Worm (Caenorhabditis elegans) whole organism, L1 larva: Measurements from ENCODE around the gene Y48G9A.7.

Experiments used
- C16A3.4 ChIP-seq: fragments of 150-350 bp; optimal IDR thresholded peaks from 2 replicates; lab custom pipeline; 2014; ENCODE audit warnings: missing biosample characterization, missing genetic modification characterization
- F16B12.6 ChIP-seq: fragments of 150-350 bp; optimal IDR thresholded peaks from 2 replicates; lab custom pipeline; 2014; ENCODE audit warnings: missing biosample characterization, missing genetic modification characterization
- blmp-1 ChIP-seq: fragments of 150-350 bp; optimal IDR thresholded peaks from 2 replicates; lab custom pipeline; 2014; ENCODE audit warnings: missing biosample characterization, missing genetic modification characterization
- ceh-63 ChIP-seq: fragments of 200-800 bp; sonication (Bioruptor generic); optimal IDR thresholded peaks from 2 replicates; lab custom pipeline; 2018; ENCODE audit warnings: mild to moderate bottlenecking, missing genetic modification characterization, missing compliant biosample characterization
- dpl-1 ChIP-seq, 3 experiments: fragments of 150-350 bp in 2 of 3; sonication (generic microtip) in 1 of 3; optimal IDR thresholded peaks; 2 replicates each; lab custom pipeline; 2014 to 2017; ENCODE audit warnings: missing biosample characterization in 3 of 3, missing genetic modification characterization in 3 of 3, missing genetic modification reagents in 3 of 3
- efl-1 ChIP-seq, 4 experiments: fragments of 150-350 bp; optimal IDR thresholded peaks in 3 of 4; peaks in 1 of 4; 1 replicate in 1 of 4; 2 replicates in 3 of 4; lab custom pipeline; 2014; ENCODE audit warnings: missing biosample characterization in 2 of 4, missing genetic modification characterization in 2 of 4, missing genetic modification reagents in 2 of 4
- egl-13 ChIP-seq: sonication (generic microtip); optimal IDR thresholded peaks from 2 replicates; lab custom pipeline; 2016; ENCODE audit warnings: missing genotype, missing genetic modification reagents, missing genetic modification characterization, missing compliant biosample characterization
- elt-2 ChIP-seq: sonication (generic microtip); optimal IDR thresholded peaks from 2 replicates; lab custom pipeline; 2016; ENCODE audit warnings: missing genetic modification characterization, mild to moderate bottlenecking, inconsistent platforms, missing compliant biosample characterization, missing genetic modification reagents
- elt-3 ChIP-seq, 6 experiments: fragments of 150-350 bp in 1 of 6; sonication (generic microtip); optimal IDR thresholded peaks; 2 replicates each; lab custom pipeline; 2017 to 2018; ENCODE audit warnings: missing biosample characterization in 6 of 6, missing genetic modification characterization in 6 of 6, inconsistent platforms in 1 of 6
- ets-5 ChIP-seq: fragments of 200-800 bp; sonication (Bioruptor generic); IDR thresholded peaks from 2 replicates; pipeline ENCODE4 v1.3.6; 2022; ENCODE audit warnings: missing genetic modification characterization, missing compliant biosample characterization
- fkh-10 ChIP-seq: sonication (generic microtip); optimal IDR thresholded peaks from 2 replicates; lab custom pipeline; 2017; ENCODE audit warnings: missing biosample characterization, missing genetic modification reagents, missing genetic modification characterization
- irx-1 ChIP-seq: sonication (generic microtip); optimal IDR thresholded peaks from 2 replicates; lab custom pipeline; 2016; ENCODE audit warnings: missing genetic modification characterization, missing compliant biosample characterization
- lin-14 ChIP-seq: fragments of 200-800 bp; sonication (Bioruptor generic); optimal IDR thresholded peaks from 2 replicates; lab custom pipeline; 2018; ENCODE audit warnings: mild to moderate bottlenecking, missing genetic modification characterization, moderate library complexity, missing compliant biosample characterization
- lin-35 ChIP-seq, 2 experiments: fragments of 150-350 bp; optimal IDR thresholded peaks; 2 replicates each; lab custom pipeline; 2014; ENCODE audit warnings: missing biosample characterization in 2 of 2, missing genetic modification characterization in 2 of 2, missing genetic modification reagents in 2 of 2
- lir-3 ChIP-seq: sonication (generic microtip); optimal IDR thresholded peaks from 2 replicates; lab custom pipeline; 2016; ENCODE audit warnings: mild to moderate bottlenecking, missing genetic modification characterization, moderate library complexity, missing compliant biosample characterization; ENCODE audit not compliant: poor library complexity
- lsy-2 ChIP-seq, 2 experiments: fragments of 150-350 bp; optimal IDR thresholded peaks; 2 replicates each; lab custom pipeline; 2014; ENCODE audit warnings: missing biosample characterization in 2 of 2, missing genetic modification characterization in 2 of 2
- mdl-1 ChIP-seq, 2 experiments: fragments of 150-350 bp; optimal IDR thresholded peaks; 2 replicates each; lab custom pipeline; 2014 to 2017; ENCODE audit warnings: missing biosample characterization in 2 of 2, missing genetic modification characterization in 2 of 2, inconsistent platforms in 1 of 2
- mep-1 ChIP-seq: fragments of 150-350 bp; optimal IDR thresholded peaks from 2 replicates; lab custom pipeline; 2014; ENCODE audit warnings: missing biosample characterization, missing genetic modification characterization
- nhr-11 ChIP-seq: fragments of 150-350 bp; optimal IDR thresholded peaks from 2 replicates; lab custom pipeline; 2014; ENCODE audit warnings: missing biosample characterization, missing genetic modification characterization
- nhr-12 ChIP-seq: sonication (generic microtip); optimal IDR thresholded peaks from 2 replicates; lab custom pipeline; 2017; ENCODE audit warnings: missing biosample characterization, missing genetic modification characterization
- nhr-20 ChIP-seq: sonication (generic microtip); optimal IDR thresholded peaks from 2 replicates; lab custom pipeline; 2016; ENCODE audit warnings: mild to moderate bottlenecking, missing genetic modification characterization, missing compliant biosample characterization
- nhr-77 ChIP-seq: fragments of 150-350 bp; optimal IDR thresholded peaks from 2 replicates; lab custom pipeline; 2014; ENCODE audit warnings: missing biosample characterization, missing genetic modification characterization
- nhr-85 ChIP-seq: sonication (generic microtip); peaks from one replicate; lab custom pipeline; 2016; ENCODE audit warnings: missing genetic modification characterization, inconsistent platforms, missing compliant biosample characterization
- nhr-90 ChIP-seq: sonication (generic microtip); optimal IDR thresholded peaks from 2 replicates; lab custom pipeline; 2016; ENCODE audit warnings: mild to moderate bottlenecking, missing genetic modification characterization, missing compliant biosample characterization; ENCODE audit not compliant: poor library complexity
- pag-3 ChIP-seq: sonication (generic microtip); optimal IDR thresholded peaks from 2 replicates; lab custom pipeline; 2017; ENCODE audit warnings: missing genetic modification characterization, mild to moderate bottlenecking, missing compliant biosample characterization, antibody characterized with exemption, borderline replicate concordance; ENCODE audit not compliant: insufficient read depth
- skn-1 ChIP-seq: fragments of 150-350 bp; optimal IDR thresholded peaks from 2 replicates; lab custom pipeline; 2014; ENCODE audit warnings: missing biosample characterization, missing genetic modification characterization
- snu-23 ChIP-seq: sonication (generic microtip); optimal IDR thresholded peaks from 2 replicates; lab custom pipeline; 2016; ENCODE audit warnings: missing genetic modification characterization, missing compliant biosample characterization
- sptf-1 ChIP-seq: fragments of 150-350 bp; optimal IDR thresholded peaks from 2 replicates; lab custom pipeline; 2014; ENCODE audit warnings: missing biosample characterization, missing genetic modification characterization
- sup-37 ChIP-seq: fragments of 200-800 bp; sonication (Bioruptor generic); optimal IDR thresholded peaks from 2 replicates; lab custom pipeline; 2018; ENCODE audit warnings: mild to moderate bottlenecking, missing genetic modification characterization, missing compliant biosample characterization
- swsn-7 ChIP-seq: sonication (generic microtip); optimal IDR thresholded peaks from 2 replicates; lab custom pipeline; 2016; ENCODE audit warnings: missing genetic modification characterization, missing compliant biosample characterization
- tbx-2 ChIP-seq: sonication (generic microtip); optimal IDR thresholded peaks from 2 replicates; lab custom pipeline; 2016; ENCODE audit warnings: missing genetic modification characterization, missing compliant biosample characterization
- tlp-1 ChIP-seq: fragments of 150-350 bp; optimal IDR thresholded peaks from 2 replicates; lab custom pipeline; 2014; ENCODE audit warnings: missing biosample characterization, missing genetic modification characterization
- unc-30 ChIP-seq: sonication (generic microtip); optimal IDR thresholded peaks from 2 replicates; lab custom pipeline; 2017; ENCODE audit warnings: missing biosample characterization, missing genetic modification characterization
- unc-86 ChIP-seq: sonication (generic microtip); optimal IDR thresholded peaks from 2 replicates; lab custom pipeline; 2016; ENCODE audit warnings: missing genetic modification characterization, missing compliant biosample characterization
- vab-15 ChIP-seq: sonication (generic microtip); optimal IDR thresholded peaks from 2 replicates; lab custom pipeline; 2017; ENCODE audit warnings: missing genotype, mild to moderate bottlenecking, missing genetic modification characterization, missing compliant biosample characterization
- zip-4 ChIP-seq: fragments of 200-800 bp; sonication (Bioruptor generic); optimal IDR thresholded peaks from 2 replicates; lab custom pipeline; 2018; ENCODE audit warnings: mild to moderate bottlenecking, missing genetic modification characterization, moderate library complexity, missing compliant biosample characterization

The Y48G9A.7 gene

DNA sequence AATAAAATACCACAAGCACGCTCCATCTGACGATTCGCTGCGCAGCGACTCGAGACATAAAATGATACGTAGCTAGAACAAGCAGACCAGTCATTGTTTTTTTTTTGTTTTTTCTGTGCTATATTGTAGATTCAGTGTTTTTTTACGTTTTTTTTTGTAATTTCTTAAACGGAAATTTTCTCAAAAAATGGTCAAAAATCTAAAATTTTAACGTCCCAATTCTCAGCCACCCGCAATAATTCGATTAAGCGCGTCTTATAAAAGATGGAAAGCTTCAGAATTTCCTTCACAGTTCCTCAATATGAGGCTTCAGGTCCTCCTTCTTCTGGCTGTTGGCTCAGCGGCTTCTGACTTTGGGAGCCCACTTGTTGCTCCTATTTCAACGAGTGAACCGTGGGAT is 7.2 kb downstream of the Y48G9A.7 start, which contains the start of gene Y48G9A.6:
TSS of gene Y48G9A.6 (plus strand) at position 301 of the 400 bp plus-strand sequence.
- TF ChIP-seq F16B12.6 (tag; lab: Kevin White, UChicago) (no peak), nhr-90 (tag; lab: Kevin White, UChicago) (no peak), efl-1 (optimal IDR thresholded peaks at IDR 0.05; lab: Kevin White, UChicago) (no peak), efl-1 (GFP tag; optimal IDR thresholded peaks at IDR 0.05 in 1 of 2; lab: Kevin White, UChicago) (no peak), zip-4 (GFP tag; lab: Kevin White, UChicago) (no peak), nhr-12 (no peak), unc-86 (tag; lab: Kevin White, UChicago) (no peak), nhr-77 (tag; lab: Kevin White, UChicago) (no peak), ceh-63 (GFP tag; lab: Kevin White, UChicago) (no peak), sup-37 (no peak), tlp-1 (no peak), irx-1 (tag; lab: Kevin White, UChicago) (no peak), egl-13 (no peak), pag-3 (tag; lab: Kevin White, UChicago) (no peak), fkh-10 (GFP tag; lab: Kevin White, UChicago) (no peak)

DNA sequence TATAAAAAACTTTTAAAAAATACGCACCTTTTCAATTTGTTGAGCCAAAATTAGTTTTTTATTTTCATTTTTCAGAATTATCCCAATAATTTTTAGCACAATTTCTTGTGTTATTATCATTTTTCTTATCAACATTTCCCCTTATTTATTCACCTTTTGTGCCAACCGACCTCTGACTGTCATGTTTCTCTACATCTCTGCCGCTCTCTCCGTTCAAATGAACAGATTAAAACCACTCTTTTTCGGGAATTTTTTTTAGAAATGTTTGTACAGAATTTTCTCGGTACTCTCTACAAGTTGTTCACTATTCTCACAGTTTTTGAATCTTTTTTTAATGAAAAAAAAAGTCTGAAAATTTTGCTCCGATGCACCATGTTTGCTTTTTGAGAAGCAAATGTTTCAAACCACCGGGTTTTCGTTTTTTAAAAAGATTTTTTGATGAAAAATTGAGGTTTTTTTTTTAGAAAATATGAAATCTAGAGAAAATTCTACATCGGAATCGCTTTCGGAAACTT is 13.4 kb downstream of the Y48G9A.7 start, which contains the start of gene frl-1:
TSS of gene frl-1 (plus strand) at position 465 of the 515 bp plus-strand sequence.
- TF ChIP-seq lin-35 (GFP tag; optimal IDR thresholded peaks at IDR 0.05; lab: Kevin White, UChicago), result peak in 1 of 2 experiments; percentile 17
- no peak for TF ChIP-seq efl-1 (optimal IDR thresholded peaks at IDR 0.05; lab: Kevin White, UChicago)
- TF ChIP-seq efl-1 (GFP tag; optimal IDR thresholded peaks at IDR 0.05 in 1 of 2; lab: Kevin White, UChicago), result peak in 1 of 2 experiments; percentile 83
- TF ChIP-seq unc-30 (tag; lab: Kevin White, UChicago), result no peak
- TF ChIP-seq elt-2, result peak; percentile 15

DNA sequence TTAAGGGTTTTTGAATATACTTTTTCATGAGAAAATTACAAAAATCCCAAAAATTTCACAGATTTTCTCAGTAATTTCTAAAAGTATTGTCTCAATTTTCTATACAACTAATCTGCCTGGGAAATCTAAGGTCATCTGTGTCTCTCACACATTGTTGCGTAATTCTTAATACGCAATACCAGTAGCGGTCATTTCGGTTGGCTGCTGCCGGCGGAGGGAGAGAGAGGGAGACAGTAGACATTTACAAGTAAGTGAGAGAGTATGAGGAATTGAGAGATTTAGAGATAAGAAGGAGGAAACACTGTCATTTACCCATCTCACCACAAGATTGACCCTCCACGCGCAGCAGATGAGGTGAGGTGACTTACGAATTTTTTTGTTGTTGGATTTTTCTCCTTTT is 15.6 kb downstream of the Y48G9A.7 start:
- TF ChIP-seq lin-35 (GFP tag; optimal IDR thresholded peaks at IDR 0.05; lab: Kevin White, UChicago) (peak; percentile 19 to 46), mdl-1 (tag; optimal IDR thresholded peaks at IDR 0.05; lab: Kevin White, UChicago) (peak in 1 of 2 experiments; percentile 43), dpl-1 (GFP tag; optimal IDR thresholded peaks at IDR 0.05; lab: Kevin White, UChicago) (peak in 2 of 3 experiments; percentile 6 to 18), lir-3 (tag; lab: Kevin White, UChicago) (no peak), skn-1 (tag; lab: Kevin White, UChicago) (no peak), elt-3 (tag; optimal IDR thresholded peaks at IDR 0.05; lab: Kevin White, UChicago) (peak in 1 of 6 experiments; percentile 51), lin-14 (GFP tag; lab: Kevin White, UChicago) (peak; percentile 67), tbx-2 (tag; lab: Kevin White, UChicago) (peak; percentile 23), efl-1 (optimal IDR thresholded peaks at IDR 0.05; lab: Kevin White, UChicago) (peak; percentile 24 to 38), efl-1 (GFP tag; optimal IDR thresholded peaks at IDR 0.05 in 1 of 2; lab: Kevin White, UChicago) (peak; percentile 14 to 89), nhr-85 (tag; lab: Kevin White, UChicago) (peak; percentile 87), egl-13 (no peak), C16A3.4 (no peak), vab-15 (no peak), snu-23 (peak; percentile 57), mep-1 (tag; lab: Kevin White, UChicago) (peak; percentile 68), lsy-2 (tag; optimal IDR thresholded peaks at IDR 0.05; lab: Kevin White, UChicago) (peak; percentile 23 to 39), irx-1 (tag; lab: Kevin White, UChicago) (no peak), swsn-7 (tag; lab: Kevin White, UChicago) (peak; percentile 11), nhr-20 (tag; lab: Kevin White, UChicago) (peak; percentile 21), blmp-1 (peak; percentile 28)

DNA sequence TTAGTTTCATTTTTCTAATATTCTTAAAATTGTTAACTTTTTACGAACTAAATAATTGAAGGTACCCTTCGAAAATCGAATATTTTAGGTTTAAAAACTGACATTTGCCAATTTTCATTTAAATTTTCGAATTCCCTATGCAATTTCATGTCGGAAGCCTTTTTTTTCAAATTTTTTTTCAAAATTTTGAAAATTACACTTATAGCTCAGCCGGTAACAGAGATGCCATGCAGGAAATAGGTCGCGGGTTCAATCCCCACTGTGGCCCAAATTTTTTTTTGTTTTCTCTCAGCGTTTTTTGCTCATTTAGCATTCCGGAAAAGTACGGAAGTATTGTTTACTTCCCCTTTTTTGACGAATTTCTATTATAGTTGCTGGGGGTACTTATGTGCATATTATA is 19.0 kb downstream of the Y48G9A.7 start:
- no peak for TF ChIP-seq nhr-11 (tag; lab: Kevin White, UChicago)
- no peak for TF ChIP-seq ets-5 (GFP tag; lab: Robert Waterston, UW)
- no peak for TF ChIP-seq elt-2
- TF ChIP-seq fkh-10 (GFP tag; lab: Kevin White, UChicago), result no peak
- TF ChIP-seq efl-1 (optimal IDR thresholded peaks at IDR 0.05; lab: Kevin White, UChicago), result no peak
- TF ChIP-seq efl-1 (GFP tag; optimal IDR thresholded peaks at IDR 0.05 in 1 of 2; lab: Kevin White, UChicago), result peak in 1 of 2 experiments; percentile 70
- TF ChIP-seq sptf-1 (tag; lab: Kevin White, UChicago), result no peak
